Fruit fly (Drosophila melanogaster) whole organism, embryonic: ENCODE data around the gene Coq5.

Experiments
- Atf3 ChIP-seq: fragments of 200-800 bp; sonication (Bioruptor generic); optimal IDR thresholded peaks from 3 replicates; lab custom pipeline; 2016; ENCODE audit warnings: missing biosample characterization, missing genetic modification characterization
- Bdp1 ChIP-seq: fragments of 200-800 bp; sonication (Bioruptor generic); optimal IDR thresholded peaks from 3 replicates; lab custom pipeline; 2016; ENCODE audit warnings: missing biosample characterization, missing genetic modification characterization
- BtbVII ChIP-seq: fragments of 200-800 bp; sonication (Bioruptor generic); optimal IDR thresholded peaks from 3 replicates; lab custom pipeline; 2017; ENCODE audit warnings: missing biosample characterization, mild to moderate bottlenecking, missing genetic modification characterization
- CG11398 ChIP-seq: fragments of 200-800 bp; sonication (Bioruptor generic); optimal IDR thresholded peaks from 2 replicates; lab custom pipeline; 2016; ENCODE audit warnings: missing biosample characterization, missing genetic modification characterization
- CG11456 ChIP-seq: fragments of 200-800 bp; sonication (Bioruptor generic); IDR thresholded peaks from 3 replicates; pipeline ENCODE4 v1.3.6; 2022; ENCODE audit warnings: missing biosample characterization, missing genetic modification characterization
- CG12071 ChIP-seq: fragments of 200-800 bp; sonication (Bioruptor generic); optimal IDR thresholded peaks from 3 replicates; lab custom pipeline; 2018; ENCODE audit warnings: missing biosample characterization, mild to moderate bottlenecking, missing genetic modification characterization
- CG12744 ChIP-seq: fragments of 200-800 bp; sonication (Bioruptor generic); optimal IDR thresholded peaks from 2 replicates; lab custom pipeline; 2016; ENCODE audit warnings: missing biosample characterization, missing genetic modification characterization
- CG15073 ChIP-seq: fragments of 200-800 bp; sonication (Bioruptor generic); optimal IDR thresholded peaks from 2 replicates; lab custom pipeline; 2016; ENCODE audit warnings: missing biosample characterization, missing genetic modification characterization
- CG15601 ChIP-seq: fragments of 200-800 bp; sonication (Bioruptor generic); optimal IDR thresholded peaks from 3 replicates; lab custom pipeline; 2019; ENCODE audit warnings: missing biosample characterization, mild to moderate bottlenecking, missing genetic modification characterization, moderate library complexity
- CG17912 ChIP-seq: fragments of 200-800 bp; sonication (Bioruptor generic); optimal IDR thresholded peaks from 2 replicates; lab custom pipeline; 2018; ENCODE audit warnings: missing biosample characterization, mild to moderate bottlenecking, missing genetic modification characterization
- CG18011 ChIP-seq: fragments of 200-800 bp; sonication (Bioruptor generic); optimal IDR thresholded peaks from 2 replicates; lab custom pipeline; 2017; ENCODE audit warnings: missing biosample characterization, missing genetic modification characterization, mild to moderate bottlenecking, moderate library complexity, missing genotype
- CG18262 ChIP-seq: fragments of 200-800 bp; optimal IDR thresholded peaks from 3 replicates; lab custom pipeline; 2019; ENCODE audit warnings: missing biosample characterization, mild to moderate bottlenecking, missing genetic modification characterization, moderate library complexity
- CG2116 ChIP-seq: fragments of 200-800 bp; sonication (Bioruptor generic); optimal IDR thresholded peaks from 3 replicates; lab custom pipeline; 2018; ENCODE audit warnings: missing biosample characterization, mild to moderate bottlenecking, missing genetic modification characterization
- CG31388 ChIP-seq: fragments of 200-800 bp; sonication (Bioruptor generic); optimal IDR thresholded peaks from 2 replicates; lab custom pipeline; 2016; ENCODE audit warnings: missing biosample characterization, missing genetic modification characterization
- CG3726 ChIP-seq: fragments of 200-800 bp; sonication (Bioruptor generic); IDR thresholded peaks from 3 replicates; pipeline ENCODE4, ENCODE4 v1.3.6; 2022; ENCODE audit warnings: missing biosample characterization, missing genetic modification characterization
- CG6813 ChIP-seq: fragments of 200-800 bp; sonication (Bioruptor generic); optimal IDR thresholded peaks from 2 replicates; lab custom pipeline; 2017; ENCODE audit warnings: missing biosample characterization, missing genetic modification characterization, mild to moderate bottlenecking, moderate library complexity, missing genetic modification reagents
- CG7372 ChIP-seq: fragments of 200-800 bp; sonication (Bioruptor generic); IDR thresholded peaks from 2 replicates; pipeline ENCODE4 v1.3.6; 2022; ENCODE audit warnings: missing biosample characterization, missing genetic modification characterization
- CG7987 ChIP-seq: fragments of 200-800 bp; sonication (Bioruptor generic); optimal IDR thresholded peaks from 2 replicates; lab custom pipeline; 2018; ENCODE audit warnings: missing biosample characterization, mild to moderate bottlenecking, missing genetic modification characterization, moderate library complexity
- CG8281 ChIP-seq: fragments of 200-800 bp; sonication (Bioruptor generic); optimal IDR thresholded peaks from 2 replicates; lab custom pipeline; 2018; ENCODE audit warnings: missing biosample characterization, mild to moderate bottlenecking, missing genetic modification characterization, moderate library complexity
- CG9932 ChIP-seq: fragments of 200-800 bp; sonication (Bioruptor generic); IDR thresholded peaks from 2 replicates; pipeline ENCODE4 v1.3.6; 2022; ENCODE audit warnings: missing biosample characterization, missing genetic modification characterization
- CoRest ChIP-seq: fragments of 200-800 bp; sonication (Bioruptor generic); optimal IDR thresholded peaks from 3 replicates; lab custom pipeline; 2018; ENCODE audit warnings: missing biosample characterization, mild to moderate bottlenecking, missing genetic modification characterization, moderate library complexity
- Dref ChIP-seq: fragments of 200-800 bp; sonication (Bioruptor generic); IDR thresholded peaks from 2 replicates; pipeline ENCODE4 v1.3.6; 2022; ENCODE audit warnings: missing biosample characterization, missing genetic modification characterization
- E2f2 ChIP-seq: fragments of 200-800 bp; sonication (Bioruptor generic); IDR thresholded peaks from 2 replicates; pipeline ENCODE4 v1.3.6; 2022; ENCODE audit warnings: missing biosample characterization, missing genetic modification characterization
- Ets65A ChIP-seq: fragments of 200-800 bp; sonication (Bioruptor generic); peaks from one replicate; lab custom pipeline; 2016; ENCODE audit warnings: missing biosample characterization, missing genetic modification characterization
- MESR4 ChIP-seq: fragments of 200-800 bp; sonication (Bioruptor generic); optimal IDR thresholded peaks from 2 replicates; lab custom pipeline; 2018; ENCODE audit warnings: missing biosample characterization, mild to moderate bottlenecking, missing genetic modification characterization, moderate library complexity
- Max ChIP-seq: fragments of 200-800 bp; sonication (Bioruptor generic); optimal IDR thresholded peaks from 2 replicates; lab custom pipeline; 2016; ENCODE audit warnings: missing biosample characterization, mild to moderate bottlenecking, missing genetic modification characterization
- Neu2 ChIP-seq: fragments of 200-800 bp; sonication (Bioruptor generic); optimal IDR thresholded peaks from 3 replicates; lab custom pipeline; 2016; ENCODE audit warnings: missing biosample characterization, missing genetic modification characterization, borderline replicate concordance
- PHDP ChIP-seq: fragments of 200-800 bp; sonication (Bioruptor generic); optimal IDR thresholded peaks from 3 replicates; lab custom pipeline; 2018; ENCODE audit warnings: missing biosample characterization, mild to moderate bottlenecking, missing genetic modification characterization, moderate library complexity
- Pdp1 ChIP-seq, 2 experiments: fragments of 200-800 bp; sonication (Bioruptor generic); optimal IDR thresholded peaks; 3 replicates each; lab custom pipeline; 2016; ENCODE audit warnings: missing biosample characterization in 2 of 2, missing genetic modification characterization in 2 of 2, mild to moderate bottlenecking in 1 of 2, moderate library complexity in 1 of 2
- Xbp1 ChIP-seq: fragments of 200-800 bp; sonication (Bioruptor generic); optimal IDR thresholded peaks from 3 replicates; lab custom pipeline; 2016; ENCODE audit warnings: missing biosample characterization, mild to moderate bottlenecking, missing genetic modification characterization
- bcd ChIP-seq: fragments of 200-800 bp; sonication (Bioruptor generic); optimal IDR thresholded peaks from 2 replicates; lab custom pipeline; 2017; ENCODE audit warnings: missing biosample characterization, mild to moderate bottlenecking, missing genetic modification characterization
- cad ChIP-seq: fragments of >200 bp; optimal IDR thresholded peaks from 2 replicates; lab custom pipeline; 2017; ENCODE audit warnings: missing biosample characterization, missing genetic modification characterization
- da ChIP-seq: fragments of 200-800 bp; sonication (Bioruptor generic); optimal IDR thresholded peaks from 2 replicates; lab custom pipeline; 2016; ENCODE audit warnings: missing biosample characterization, missing genetic modification characterization
- dmrt11E ChIP-seq: fragments of 200-800 bp; sonication (Bioruptor generic); optimal IDR thresholded peaks from 3 replicates; lab custom pipeline; 2018; ENCODE audit warnings: missing biosample characterization, mild to moderate bottlenecking, missing genetic modification characterization, moderate library complexity
- esg ChIP-seq: fragments of 200-800 bp; sonication (Bioruptor generic); conservative IDR thresholded peaks from 2 replicates; pipeline ENCODE4 v1.3.6; 2022; ENCODE audit warnings: missing biosample characterization, missing genetic modification characterization
- ewg ChIP-seq: fragments of 200-800 bp; sonication (Bioruptor generic); optimal IDR thresholded peaks from 3 replicates; lab custom pipeline; 2017; ENCODE audit warnings: mild to moderate bottlenecking, missing biosample characterization, missing genetic modification reagents, missing genetic modification characterization
- fd102C ChIP-seq: fragments of 200-800 bp; sonication (Bioruptor generic); optimal IDR thresholded peaks from 2 replicates; lab custom pipeline; 2018; ENCODE audit warnings: missing biosample characterization, mild to moderate bottlenecking, missing genetic modification characterization, moderate library complexity
- fu2 ChIP-seq: fragments of 200-800 bp; sonication (Bioruptor generic); optimal IDR thresholded peaks from 2 replicates; lab custom pipeline; 2016; ENCODE audit warnings: missing biosample characterization, missing genetic modification characterization
- h ChIP-seq: fragments of >200 bp; optimal IDR thresholded peaks from 2 replicates; lab custom pipeline; 2017
- inv ChIP-seq: fragments of 200-800 bp; sonication (Bioruptor generic); IDR thresholded peaks from 2 replicates; pipeline ENCODE4 v1.3.6; 2022; ENCODE audit warnings: missing biosample characterization, missing genetic modification characterization; ENCODE audit not compliant: partially characterized antibody
- mam ChIP-seq: fragments of 200-800 bp; sonication (Bioruptor generic); optimal IDR thresholded peaks from 3 replicates; lab custom pipeline; 2016; ENCODE audit warnings: missing biosample characterization, missing genetic modification characterization
- mirr ChIP-seq: fragments of 200-800 bp; sonication (Bioruptor generic); optimal IDR thresholded peaks from 3 replicates; lab custom pipeline; 2018; ENCODE audit warnings: missing biosample characterization, mild to moderate bottlenecking, missing genetic modification characterization
- phol ChIP-seq: fragments of 200-800 bp; sonication (Bioruptor generic); optimal IDR thresholded peaks from 3 replicates; lab custom pipeline; 2018; ENCODE audit warnings: missing biosample characterization, mild to moderate bottlenecking, missing genetic modification characterization, moderate library complexity
- run ChIP-seq: fragments of 200-800 bp; sonication (Bioruptor generic); optimal IDR thresholded peaks from 3 replicates; lab custom pipeline; 2018; ENCODE audit warnings: missing biosample characterization, mild to moderate bottlenecking, missing genetic modification characterization
- schlank ChIP-seq: fragments of 200-800 bp; sonication (Bioruptor generic); optimal IDR thresholded peaks from 2 replicates; lab custom pipeline; 2018; ENCODE audit warnings: missing biosample characterization, mild to moderate bottlenecking, missing genetic modification characterization
- scrt ChIP-seq: fragments of 200-800 bp; sonication (Bioruptor generic); optimal IDR thresholded peaks from 2 replicates; lab custom pipeline; 2018; ENCODE audit warnings: missing biosample characterization, mild to moderate bottlenecking, missing genetic modification characterization, moderate library complexity
- ssp ChIP-seq: fragments of 200-800 bp; sonication (Bioruptor generic); IDR thresholded peaks from 2 replicates; pipeline ENCODE4 v1.3.6; 2022; ENCODE audit warnings: missing biosample characterization, missing genetic modification characterization
- tgo ChIP-seq: fragments of 200-800 bp; sonication (Bioruptor generic); IDR thresholded peaks from 3 replicates; pipeline ENCODE4 v1.3.6; 2022; ENCODE audit warnings: missing biosample characterization, missing genetic modification characterization
- wor ChIP-seq: fragments of 200-800 bp; sonication (Bioruptor generic); IDR thresholded peaks from 2 replicates; pipeline ENCODE4 v1.3.6; 2022; ENCODE audit warnings: missing biosample characterization, missing genetic modification characterization

Gene Coq5

DNA sequence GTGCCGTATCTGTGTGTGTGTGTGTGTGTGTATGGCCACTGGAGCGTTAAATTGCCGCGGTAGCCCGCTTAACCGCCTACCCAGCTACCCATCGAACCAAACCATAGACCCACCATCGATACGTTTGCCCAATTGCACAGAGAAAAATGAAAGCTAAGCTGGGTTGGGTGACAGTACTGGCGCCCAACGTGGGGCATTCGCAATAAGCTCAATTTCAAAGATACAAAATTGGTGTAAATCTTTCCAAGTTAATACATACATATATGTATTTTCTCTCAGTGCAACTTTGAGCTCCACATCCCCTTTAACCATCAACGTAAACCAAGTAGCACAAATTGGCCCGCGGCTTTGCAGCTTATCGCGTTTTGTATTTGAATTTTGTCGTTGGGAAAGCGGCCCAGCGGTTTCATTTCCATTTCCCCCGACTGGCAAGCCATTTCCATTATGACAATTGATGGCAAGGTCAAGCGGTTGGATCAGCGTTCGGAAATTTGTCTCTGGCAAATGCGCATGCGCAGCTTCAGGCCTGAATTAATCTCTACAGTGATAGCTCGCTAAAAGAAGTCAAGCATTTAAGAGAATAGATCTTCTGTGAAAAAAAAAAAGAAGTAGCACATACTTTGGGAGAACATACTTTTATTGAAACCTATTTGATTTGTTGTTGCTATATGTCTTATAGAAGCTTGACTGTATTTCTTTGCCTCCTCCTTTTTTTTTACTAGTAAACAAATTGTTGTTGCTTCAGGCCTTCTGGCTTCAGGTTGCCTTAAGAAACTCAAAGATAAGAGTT, 38.2 kb upstream of the Coq5 start (continued):
- TF ChIP-seq E2f2, result no peak; the same call in 1 of the 2 replicates
- TF ChIP-seq Neu2 (GFP tag; lab: Kevin White, UChicago), result no peak
- TF ChIP-seq CG11398, result peak; percentile 6
- TF ChIP-seq CG6813 (GFP tag; lab: Kevin White, UChicago), result peak; percentile 65
- TF ChIP-seq CoRest (tag; lab: Kevin White, UChicago), result peak; percentile 66
- TF ChIP-seq wor, result peak; percentile 28; the same call in 1 of the 2 replicates
- TF ChIP-seq ssp, result peak; percentile 42; the same call in 1 of the 2 replicates
- TF ChIP-seq CG18011 (GFP tag; lab: Kevin White, UChicago), result peak; percentile 1
- peak; percentile 52 for TF ChIP-seq CG15601
- TF ChIP-seq tgo (GFP tag; lab: Robert Waterston, UW), result peak; percentile 77
- peak; percentile 75 for TF ChIP-seq bcd
- TF ChIP-seq CG18262 (tag; lab: Kevin White, UChicago), result peak; percentile 67
- TF ChIP-seq cad, result no peak
- no peak for TF ChIP-seq fd102C
- TF ChIP-seq CG3726, result peak; percentile 62; the same call in 1 of the 3 replicates
- peak; percentile 46 for TF ChIP-seq mam (GFP tag; lab: Kevin White, UChicago)
- no peak for TF ChIP-seq schlank (tag; lab: Kevin White, UChicago)
- no peak for TF ChIP-seq CG7987 (GFP tag; lab: Kevin White, UChicago)
- TF ChIP-seq PHDP (tag; lab: Kevin White, UChicago), result peak; percentile 62
- peak; percentile 26 for TF ChIP-seq Bdp1 (GFP tag; lab: Kevin White, UChicago)
- peak; percentile 48 for TF ChIP-seq BtbVII (GFP tag; lab: Kevin White, UChicago)
- TF ChIP-seq da (GFP tag; lab: Kevin White, UChicago), result no peak
- TF ChIP-seq inv (GFP tag; lab: Robert Waterston, UW), result no peak
- peak; percentile 32 for TF ChIP-seq run (tag; lab: Kevin White, UChicago)
- peak; percentile 51 for TF ChIP-seq scrt (GFP tag; lab: Kevin White, UChicago)
- no peak for TF ChIP-seq CG15073 (GFP tag; lab: Kevin White, UChicago)
- TF ChIP-seq esg (GFP tag; lab: Robert Waterston, UW), result peak; percentile 77
- TF ChIP-seq CG7372 (GFP tag; lab: Robert Waterston, UW), result peak; percentile 74
- peak; percentile 55; the same call in 2 of the 3 replicates for TF ChIP-seq CG11456
- peak; percentile 23 for TF ChIP-seq fu2
- TF ChIP-seq h (lab: Kevin White, UChicago), result no peak
- TF ChIP-seq CG12744, result no peak
- TF ChIP-seq Pdp1 (GFP tag; optimal IDR thresholded peaks at IDR 0.05; lab: Kevin White, UChicago), result peak; percentile 65
- TF ChIP-seq mirr (GFP tag; lab: Kevin White, UChicago), result no peak
- peak; percentile 16 for TF ChIP-seq CG17912 (GFP tag; lab: Kevin White, UChicago)
- peak; percentile 43 for TF ChIP-seq CG8281
- peak; percentile 37 for TF ChIP-seq Max (GFP tag; lab: Kevin White, UChicago)
- TF ChIP-seq CG9932 (GFP tag; lab: Robert Waterston, UW), result peak; percentile 55
- peak; percentile 74 for TF ChIP-seq Xbp1 (GFP tag; lab: Kevin White, UChicago)
- peak; percentile 55 for TF ChIP-seq dmrt11E
- TF ChIP-seq phol (tag; lab: Kevin White, UChicago), result peak; percentile 72
- TF ChIP-seq CG12071 (GFP tag; lab: Kevin White, UChicago), result peak; percentile 58
- peak; percentile 68 for TF ChIP-seq Atf3
- TF ChIP-seq Dref (GFP tag; lab: Robert Waterston, UW), result no peak
- peak; percentile 48 for TF ChIP-seq ewg
- peak; percentile 97 for TF ChIP-seq Ets65A (GFP tag; lab: Kevin White, UChicago)
- TF ChIP-seq MESR4 (GFP tag; lab: Kevin White, UChicago), result no peak
- no peak for TF ChIP-seq CG31388
- TF ChIP-seq CG2116, result peak; percentile 14
